Worm (Caenorhabditis elegans): ENCODE measurements around the gene str-106.

DNA sequence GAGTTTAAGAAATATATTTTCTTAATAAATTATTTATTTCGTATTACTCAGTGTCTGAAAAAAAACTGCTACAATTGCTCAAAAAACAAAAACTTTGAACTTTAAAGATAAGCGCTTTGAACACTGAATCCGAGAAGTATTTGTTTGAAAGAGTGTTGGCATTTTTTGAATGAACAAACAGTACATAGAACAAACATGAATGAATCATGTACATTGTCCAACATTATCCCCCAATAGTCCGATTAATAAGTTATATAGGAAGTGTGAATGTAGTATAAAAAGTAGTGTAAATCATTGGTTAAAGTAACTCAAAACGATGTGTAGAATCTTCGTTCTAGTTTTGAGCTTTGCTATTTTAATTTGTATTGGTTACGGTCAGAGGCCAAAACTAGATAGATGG is 21.3 kb downstream of the str-106 start, which contains the start of gene F11A5.17:
- no peak for TF ChIP-seq ama-1 (optimal IDR thresholded peaks at IDR 0.05)
- no peak for TF ChIP-seq tbx-37 (GFP tag; conservative IDR thresholded peaks at IDR 0.05)
- TF ChIP-seq scrt-1 (GFP tag; IDR thresholded peaks at IDR 0.05), result no peak
- TF ChIP-seq sea-1 (GFP tag; conservative IDR thresholded peaks at IDR 0.05), result no peak
- TF ChIP-seq hnd-1 (tag; optimal IDR thresholded peaks at IDR 0.05), result no peak
- TF ChIP-seq tra-4 (tag; optimal IDR thresholded peaks at IDR 0.05), result no peak
- no peak for TF ChIP-seq hmbx-1 (tag; optimal IDR thresholded peaks at IDR 0.05)

All from whole organism, early embryonic.